Worm (Caenorhabditis elegans): ENCODE results near the gene srab-20.
A peak's percentile ranks its signal among the peaks of the same experiment; 100 is the strongest.

Gene srab-20

ce11 chrV:3391005-3391404 is 37.8 kb upstream of the srab-20 start (continued):
- TF ChIP-seq ceh-90 (tag; optimal IDR thresholded peaks at IDR 0.05) (no peak), isw-1 (GFP tag; IDR thresholded peaks at IDR 0.05) (peak; percentile 11), zag-1 (tag; optimal IDR thresholded peaks at IDR 0.05) (no peak), nhr-71 (tag; optimal IDR thresholded peaks at IDR 0.05) (peak; percentile 91), grh-1 (GFP tag; IDR thresholded peaks at IDR 0.05) (peak; percentile 95), alr-1 (tag; optimal IDR thresholded peaks at IDR 0.05; ENCODE audit: borderline replicate concordance) (no peak), pag-3 (tag; optimal IDR thresholded peaks at IDR 0.05; ENCODE audit: borderline replicate concordance, insufficient read depth) (peak; percentile 76), rnt-1 (tag; optimal IDR thresholded peaks at IDR 0.05) (peak; percentile 85), lin-15B (tag; optimal IDR thresholded peaks at IDR 0.05) (no peak), hpl-2 (GFP tag; optimal IDR thresholded peaks at IDR 0.05) (peak; percentile 64), nhr-76 (tag; optimal IDR thresholded peaks at IDR 0.05) (no peak), nhr-237 (tag; optimal IDR thresholded peaks at IDR 0.05) (peak; percentile 67), C16A3.4 (tag; optimal IDR thresholded peaks at IDR 0.05) (peak; percentile 78), C34B4.2 (tag; optimal IDR thresholded peaks at IDR 0.05) (no peak), fkh-10 (GFP tag; optimal IDR thresholded peaks at IDR 0.05) (no peak), F16B12.6 (tag; optimal IDR thresholded peaks at IDR 0.05) (peak; percentile 85), pax-3 (tag; optimal IDR thresholded peaks at IDR 0.05) (no peak), lir-3 (tag; optimal IDR thresholded peaks at IDR 0.05; ENCODE audit: poor library complexity) (peak; percentile 19), zip-4 (GFP tag; optimal IDR thresholded peaks at IDR 0.05) (no peak), mab-9 (GFP tag; IDR thresholded peaks at IDR 0.05) (no peak), unc-98 (GFP tag; IDR thresholded peaks at IDR 0.05) (no peak), mef-2 (tag; optimal IDR thresholded peaks at IDR 0.05) (no peak), elt-3 (tag; optimal IDR thresholded peaks at IDR 0.05) (peak in 3 of 6 experiments; percentile 5 to 87 (median 84)), unc-30 (tag; optimal IDR thresholded peaks at IDR 0.05) (no peak), ceh-63 (GFP tag; optimal IDR thresholded peaks at IDR 0.05) (no peak), lin-14 (GFP tag; optimal IDR thresholded peaks at IDR 0.05) (peak; percentile 99), nhr-12 (tag; optimal IDR thresholded peaks at IDR 0.05) (no peak), hlh-4 (tag; optimal IDR thresholded peaks at IDR 0.05) (no peak), snu-23 (GFP tag; optimal IDR thresholded peaks at IDR 0.05) (peak; percentile 89), ceh-88 (GFP tag; IDR thresholded peaks at IDR 0.05) (no peak), tbx-2 (tag; optimal IDR thresholded peaks at IDR 0.05) (peak; percentile 82), swsn-7 (tag; optimal IDR thresholded peaks at IDR 0.05) (peak; percentile 68), unc-86 (tag; optimal IDR thresholded peaks at IDR 0.05) (peak; percentile 16), xbp-1 (tag; optimal IDR thresholded peaks at IDR 0.05) (peak; percentile 50), ztf-4 (tag; optimal IDR thresholded peaks at IDR 0.05) (peak; percentile 30), fos-1 (tag; optimal IDR thresholded peaks at IDR 0.05) (peak; percentile 43), irx-1 (tag; optimal IDR thresholded peaks at IDR 0.05) (peak; percentile 55), nhr-19 (GFP tag; conservative IDR thresholded peaks at IDR 0.05) (peak; percentile 87), fkh-8 (tag; optimal IDR thresholded peaks at IDR 0.05) (peak; percentile 23), aha-1 (tag; optimal IDR thresholded peaks at IDR 0.05) (no peak), ets-5 (GFP tag; IDR thresholded peaks at IDR 0.05) (no peak), Y116A8C.19 (tag; optimal IDR thresholded peaks at IDR 0.05; ENCODE audit: borderline replicate concordance) (no peak), dpl-1 (GFP tag; optimal IDR thresholded peaks at IDR 0.05) (peak; percentile 60 to 81 (median 76)), ceh-8 (GFP tag; optimal IDR thresholded peaks at IDR 0.05) (no peak), aly-2 (tag; optimal IDR thresholded peaks at IDR 0.05) (no peak), fkh-4 (tag; optimal IDR thresholded peaks at IDR 0.05; ENCODE audit: borderline replicate concordance) (no peak), sox-4 (tag; optimal IDR thresholded peaks at IDR 0.05) (no peak), nhr-85 (tag) (peak; percentile 99), unc-130 (tag; optimal IDR thresholded peaks at IDR 0.05) (peak; percentile 79), nhr-28 (tag; optimal IDR thresholded peaks at IDR 0.05) (no peak), efl-3 (GFP tag; optimal IDR thresholded peaks at IDR 0.05) (no peak), ces-1 (GFP tag; optimal IDR thresholded peaks at IDR 0.05) (no peak), mep-1 (tag; optimal IDR thresholded peaks at IDR 0.05) (peak; percentile 91), lin-13 (GFP tag; optimal IDR thresholded peaks at IDR 0.05) (peak; percentile 73)
